Worm (Caenorhabditis elegans) whole organism, late embryonic: Measurements from ENCODE around the gene str-159.

Experiments
- ahr-1 ChIP-seq: sonication (generic microtip); optimal IDR thresholded peaks from 2 replicates; lab custom pipeline; 2016; ENCODE audit warnings: missing genetic modification characterization, missing compliant biosample characterization
- ceh-14 ChIP-seq: sonication (generic microtip); optimal IDR thresholded peaks from 2 replicates; lab custom pipeline; 2016; ENCODE audit warnings: missing genotype, missing genetic modification characterization, missing compliant biosample characterization
- ceh-2 ChIP-seq: sonication (generic microtip); optimal IDR thresholded peaks from 2 replicates; lab custom pipeline; 2016; ENCODE audit warnings: missing genotype, missing genetic modification characterization, missing compliant biosample characterization
- ceh-24 ChIP-seq: sonication (generic microtip); optimal IDR thresholded peaks from 2 replicates; lab custom pipeline; 2016; ENCODE audit warnings: mild to moderate bottlenecking, missing genetic modification characterization, missing compliant biosample characterization
- ceh-9 ChIP-seq: sonication (generic microtip); optimal IDR thresholded peaks from 2 replicates; lab custom pipeline; 2016; ENCODE audit warnings: mild to moderate bottlenecking, missing genetic modification characterization, inconsistent platforms, missing compliant biosample characterization
- dve-1 ChIP-seq: sonication (generic microtip); optimal IDR thresholded peaks from 2 replicates; lab custom pipeline; 2017; ENCODE audit warnings: antibody characterized with exemption, mild to moderate bottlenecking, missing genetic modification characterization, missing compliant biosample characterization
- hlh-30 ChIP-seq: sonication (generic microtip); optimal IDR thresholded peaks from 2 replicates; lab custom pipeline; 2017; ENCODE audit warnings: antibody characterized with exemption, missing genetic modification characterization, missing compliant biosample characterization; ENCODE audit not compliant: insufficient read depth
- pqm-1 ChIP-seq: sonication (generic microtip); optimal IDR thresholded peaks from 2 replicates; lab custom pipeline; 2016; ENCODE audit warnings: missing genetic modification characterization, missing compliant biosample characterization

DNA sequence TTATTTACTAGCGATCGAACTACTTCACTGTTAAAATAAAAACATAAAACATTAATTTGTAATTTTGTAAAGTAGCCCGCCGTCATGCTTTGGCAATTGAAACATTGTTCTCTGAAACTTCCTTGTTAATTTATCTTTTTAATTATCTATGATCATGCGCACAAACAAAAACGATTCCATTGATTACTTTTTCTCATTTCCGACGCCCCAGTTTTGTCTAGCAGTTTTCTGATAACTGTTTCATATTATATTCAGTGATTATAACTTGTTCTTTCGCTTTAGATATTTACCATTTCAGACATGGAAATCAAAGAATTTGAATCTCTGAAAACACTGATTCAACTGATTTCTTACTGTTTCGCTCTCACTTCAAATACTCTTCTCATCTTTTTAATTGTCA lies 32.0 kb upstream of the str-159 start, which contains the start of gene str-170:
- TF ChIP-seq pqm-1 (tag; lab: Kevin White, UChicago) (no peak), ahr-1 (tag; lab: Kevin White, UChicago) (no peak), dve-1 (tag; lab: Kevin White, UChicago) (no peak), ceh-24 (tag; lab: Kevin White, UChicago) (no peak), hlh-30 (tag; lab: Kevin White, UChicago) (no peak), ceh-9 (tag; lab: Kevin White, UChicago) (no peak), ceh-14 (tag; lab: Kevin White, UChicago) (no peak), ceh-2 (tag; lab: Kevin White, UChicago) (no peak)
